Fruit fly (Drosophila melanogaster): ENCODE measurements around the gene CG5386.

DNA sequence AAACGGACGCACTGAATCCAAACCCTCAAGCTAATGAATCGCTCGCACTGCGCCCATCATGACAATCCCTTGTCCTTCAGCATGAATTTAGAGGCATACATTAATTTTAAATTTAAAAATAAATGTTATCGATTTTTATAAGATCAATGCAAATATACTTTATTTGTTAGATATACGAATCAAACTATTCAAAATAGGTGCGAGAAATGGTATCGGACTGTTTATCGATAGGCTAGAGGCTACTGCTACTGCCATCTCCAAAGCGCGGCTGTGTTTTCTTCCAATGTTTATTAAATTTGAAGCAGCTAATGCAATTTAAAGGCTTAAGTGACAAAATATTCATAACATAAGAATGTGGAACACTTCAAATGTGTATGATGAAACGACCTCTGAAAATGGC, 39.0 kb upstream of the CG5386 start, which contains the start of gene CG43342:
- TF ChIP-seq CG14655 (GFP tag; optimal IDR thresholded peaks at IDR 0.05) (no peak), CG34367 (tag; optimal IDR thresholded peaks at IDR 0.05) (no peak), CG4496 (GFP tag; IDR thresholded peaks at IDR 0.05) (no peak), Ets98B (GFP tag; IDR thresholded peaks at IDR 0.05) (no peak), CG12605 (GFP tag; IDR thresholded peaks at IDR 0.05) (no peak), fd96Ca (GFP tag; IDR thresholded peaks at IDR 0.05) (no peak), CG8301 (tag; optimal IDR thresholded peaks at IDR 0.05) (no peak), Pif1B (GFP tag; optimal IDR thresholded peaks at IDR 0.05) (no peak), CG17806 (tag; optimal IDR thresholded peaks at IDR 0.05) (no peak), EcR (GFP tag; optimal IDR thresholded peaks at IDR 0.05) (no peak), CG10348 (GFP tag; IDR thresholded peaks at IDR 0.05) (no peak), gl (tag; optimal IDR thresholded peaks at IDR 0.05) (no peak)

Data from whole organism, pupa.